Fruit fly (Drosophila melanogaster): ENCODE results near the gene CG4592.

Gene CG4592

dm6 chr2L:9956993-9957652 lies 35.7 kb downstream of the CG4592 start, which contains the start of the genes CG4658 and CG5846 (continued):
- peak in 1 of 2 experiments; percentile 39 for TF ChIP-seq insv (GFP tag; optimal IDR thresholded peaks at IDR 0.05)
- TF ChIP-seq HLH3B (GFP tag; IDR thresholded peaks at IDR 0.05): peak; percentile 97
- TF ChIP-seq az2 (GFP tag; optimal IDR thresholded peaks at IDR 0.05): peak; percentile 96
- TF ChIP-seq ATbp (GFP tag; optimal IDR thresholded peaks at IDR 0.05): peak; percentile 84
- peak; percentile 64 for TF ChIP-seq stwl (tag; optimal IDR thresholded peaks at IDR 0.05)
- peak; percentile 71 for TF ChIP-seq CG1603 (tag; optimal IDR thresholded peaks at IDR 0.05)
- TF ChIP-seq Blimp-1 (GFP tag; optimal IDR thresholded peaks at IDR 0.05): peak; percentile 95
- TF ChIP-seq schlank (tag; optimal IDR thresholded peaks at IDR 0.05): peak; percentile 72
- TF ChIP-seq HLH54F (GFP tag; optimal IDR thresholded peaks at IDR 0.05): peak; percentile 75
- peak; percentile 68 for TF ChIP-seq Atf3 (GFP tag; optimal IDR thresholded peaks at IDR 0.05)
- TF ChIP-seq Bgb (GFP tag; IDR thresholded peaks at IDR 0.05; ENCODE audit: partially characterized antibody): no peak
- peak; percentile 80 for TF ChIP-seq Mes4 (GFP tag; optimal IDR thresholded peaks at IDR 0.05)
- TF ChIP-seq pum (GFP tag; optimal IDR thresholded peaks at IDR 0.05): peak; percentile 90
- peak; percentile 16 to 97 for TF ChIP-seq bsh (GFP tag; optimal IDR thresholded peaks at IDR 0.05)
- no peak for TF ChIP-seq luna (GFP tag; optimal IDR thresholded peaks at IDR 0.05)
- peak; percentile 94 for TF ChIP-seq CG12659 (GFP tag; optimal IDR thresholded peaks at IDR 0.05)
- peak; percentile 78 for TF ChIP-seq CG11398 (GFP tag; optimal IDR thresholded peaks at IDR 0.05)
- peak; percentile 92 for TF ChIP-seq D19A (tag; optimal IDR thresholded peaks at IDR 0.05)
- peak in 1 of 2 experiments; percentile 69 for TF ChIP-seq pan (optimal IDR thresholded peaks at IDR 0.05)
- TF ChIP-seq pan (GFP tag; optimal IDR thresholded peaks at IDR 0.05 in 1 of 2, IDR thresholded peaks at IDR 0.05 in 1 of 2): peak; percentile 80 to 97
- peak; percentile 88 for TF ChIP-seq slou (GFP tag; optimal IDR thresholded peaks at IDR 0.05)
- peak; percentile 74 for TF ChIP-seq CG8281 (tag; optimal IDR thresholded peaks at IDR 0.05)
- TF ChIP-seq Optix (GFP tag; IDR thresholded peaks at IDR 0.05): no peak
- peak; percentile 77 for TF ChIP-seq CG31388 (GFP tag; optimal IDR thresholded peaks at IDR 0.05)
- peak; percentile 89 for TF ChIP-seq CG8290 (GFP tag; optimal IDR thresholded peaks at IDR 0.05)
- TF ChIP-seq CG8290 (tag; optimal IDR thresholded peaks at IDR 0.05): no peak
- TF ChIP-seq dm (GFP tag; optimal IDR thresholded peaks at IDR 0.05): peak; percentile 48
- peak; percentile 92 for TF ChIP-seq CG4617 (GFP tag; optimal IDR thresholded peaks at IDR 0.05; ENCODE audit: borderline replicate concordance)
- no peak for TF ChIP-seq ato (GFP tag; IDR thresholded peaks at IDR 0.05; ENCODE audit: partially characterized antibody)
- TF ChIP-seq GATAe (GFP tag; conservative IDR thresholded peaks at IDR 0.05): peak; percentile 81
- TF ChIP-seq Nf-YC (tag; optimal IDR thresholded peaks at IDR 0.05): peak; percentile 81
- peak; percentile 87 for TF ChIP-seq jigr1 (GFP tag; IDR thresholded peaks at IDR 0.05)
- TF ChIP-seq bbx (GFP tag; IDR thresholded peaks at IDR 0.05; ENCODE audit: partially characterized antibody): peak; percentile 12; the same call in 1 of the 2 replicates
- TF ChIP-seq fd96Cb (tag; optimal IDR thresholded peaks at IDR 0.05): peak; percentile 95
- TF ChIP-seq CG12769 (tag; optimal IDR thresholded peaks at IDR 0.05): no peak
- peak in 1 of 2 experiments; percentile 79 for TF ChIP-seq Hr78 (GFP tag; optimal IDR thresholded peaks at IDR 0.05)
- TF ChIP-seq CG4424 (GFP tag; optimal IDR thresholded peaks at IDR 0.05): peak; percentile 95
- peak; percentile 74 for TF ChIP-seq BtbVII (GFP tag; optimal IDR thresholded peaks at IDR 0.05)
- peak; percentile 73 for TF ChIP-seq CG30431 (GFP tag; optimal IDR thresholded peaks at IDR 0.05)
- TF ChIP-seq Dip2 (GFP tag; IDR thresholded peaks at IDR 0.05): peak; percentile 50
- peak; percentile 87 for TF ChIP-seq Asciz (GFP tag; optimal IDR thresholded peaks at IDR 0.05)
- TF ChIP-seq hbn (GFP tag; IDR thresholded peaks at IDR 0.05; ENCODE audit: partially characterized antibody): no peak
- TF ChIP-seq CG13424 (tag; optimal IDR thresholded peaks at IDR 0.05): peak; percentile 94
- peak; percentile 79 for TF ChIP-seq fu2 (GFP tag; optimal IDR thresholded peaks at IDR 0.05)
- TF ChIP-seq CG6254 (GFP tag; optimal IDR thresholded peaks at IDR 0.05): peak; percentile 81
- no peak for TF ChIP-seq ERR (GFP tag; optimal IDR thresholded peaks at IDR 0.05)
- peak; percentile 93 for TF ChIP-seq Ada2b (GFP tag; IDR thresholded peaks at IDR 0.05)
- peak; percentile 76 for TF ChIP-seq NFAT (GFP tag; IDR thresholded peaks at IDR 0.05)
- no peak for TF ChIP-seq CG15479 (GFP tag; optimal IDR thresholded peaks at IDR 0.05)
